Fruit fly (Drosophila melanogaster): ENCODE results near the gene vvl.

Gene vvl

dm6 chr3L:6789788-6790325 lies at the start of gene vvl:
Gene vvl (plus strand): TSS chr3L:6790158.
- TF ChIP-seq CG8478 (optimal IDR thresholded peaks at IDR 0.05), result no peak
- peak; percentile 52 to 64 for TF ChIP-seq CTCF (optimal IDR thresholded peaks at IDR 0.05)

dm6 chr3L:6742110-6742718 lies 47.7 kb upstream of the vvl start:
- TF ChIP-seq CTCF (optimal IDR thresholded peaks at IDR 0.05) (peak; percentile 32 to 60), CG8478 (optimal IDR thresholded peaks at IDR 0.05) (peak; percentile 0)

- TF ChIP-seq CTCF (optimal IDR thresholded peaks at IDR 0.05), result peak in 1 of 2 experiments; percentile 40
- no peak for TF ChIP-seq CG8478 (optimal IDR thresholded peaks at IDR 0.05)
Observed at dm6 chr3L:6742974-6743345, 47.0 kb upstream of the vvl start, which contains the start of gene dikar. Gene dikar (minus strand): TSS chr3L:6743164.

dm6 chr3L:6743346-6744165 lies 46.4 kb upstream of the vvl start:
- TF ChIP-seq CG8478 (optimal IDR thresholded peaks at IDR 0.05), result no peak
- peak; percentile 64 to 79 for TF ChIP-seq CTCF (optimal IDR thresholded peaks at IDR 0.05)

dm6 chr3L:6747127-6747526 lies 42.8 kb upstream of the vvl start:
- TF ChIP-seq CG8478 (optimal IDR thresholded peaks at IDR 0.05) (no peak), CTCF (optimal IDR thresholded peaks at IDR 0.05) (peak; percentile 97)

dm6 chr3L:6750835-6751234 lies 39.1 kb upstream of the vvl start:
- TF ChIP-seq CG8478 (optimal IDR thresholded peaks at IDR 0.05), result no peak
- no peak for TF ChIP-seq CTCF (optimal IDR thresholded peaks at IDR 0.05)

dm6 chr3L:6752278-6753096 lies 37.5 kb upstream of the vvl start, which contains the start of the genes velo and Sbds:
Gene velo (minus strand): TSS chr3L:6752752.
Gene Sbds (plus strand): TSS chr3L:6752913.
- TF ChIP-seq CG8478 (optimal IDR thresholded peaks at IDR 0.05) (no peak), CTCF (optimal IDR thresholded peaks at IDR 0.05) (peak; percentile 93)

dm6 chr3L:6756197-6756736 lies 33.7 kb upstream of the vvl start, which contains the start of gene Ist1:
Gene Ist1 (minus strand): TSS chr3L:6756497.
- no peak for TF ChIP-seq CG8478 (optimal IDR thresholded peaks at IDR 0.05)
- no peak for TF ChIP-seq CTCF (optimal IDR thresholded peaks at IDR 0.05)

- TF ChIP-seq CTCF (optimal IDR thresholded peaks at IDR 0.05) (no peak), CG8478 (optimal IDR thresholded peaks at IDR 0.05) (no peak)
Observed at dm6 chr3L:6763146-6763545, 26.8 kb upstream of the vvl start, which contains the start of gene Rsph3. Gene Rsph3 (minus strand): TSS chr3L:6763246.

dm6 chr3L:6763836-6764235 lies 26.1 kb upstream of the vvl start:
- no peak for TF ChIP-seq CG8478 (optimal IDR thresholded peaks at IDR 0.05)
- TF ChIP-seq CTCF (optimal IDR thresholded peaks at IDR 0.05), result peak in 1 of 2 experiments; percentile 35

dm6 chr3L:6764535-6765187 lies 25.3 kb upstream of the vvl start:
- TF ChIP-seq CG8478 (optimal IDR thresholded peaks at IDR 0.05) (no peak), CTCF (optimal IDR thresholded peaks at IDR 0.05) (no peak)

- no peak for TF ChIP-seq CG8478 (optimal IDR thresholded peaks at IDR 0.05)
- no peak for TF ChIP-seq CTCF (optimal IDR thresholded peaks at IDR 0.05)
Observed at dm6 chr3L:6767153-6767552, 22.8 kb upstream of the vvl start.

- TF ChIP-seq CG8478 (optimal IDR thresholded peaks at IDR 0.05) (no peak), CTCF (optimal IDR thresholded peaks at IDR 0.05) (no peak)
Observed at dm6 chr3L:6771208-6771607, 18.8 kb upstream of the vvl start.

- no peak for TF ChIP-seq CG8478 (optimal IDR thresholded peaks at IDR 0.05)
- TF ChIP-seq CTCF (optimal IDR thresholded peaks at IDR 0.05), result no peak
Observed at dm6 chr3L:6771851-6772250, 18.1 kb upstream of the vvl start.

Data from S2 (cell line).